Worm (Caenorhabditis elegans) whole organism, mixed stage, embryonic: ENCODE measurements around the gene F20D6.10.

Source experiments
- elt-3 ChIP-seq: fragments of 150-350 bp; optimal IDR thresholded peaks from 2 replicates; lab custom pipeline; 2014; ENCODE audit warnings: missing biosample characterization, missing genetic modification characterization
- nhr-237 ChIP-seq: fragments of 150-350 bp; optimal IDR thresholded peaks from 2 replicates; lab custom pipeline; 2014; ENCODE audit warnings: missing biosample characterization, missing genetic modification characterization
- pha-4 ChIP-seq: fragments of 150-350 bp; optimal IDR thresholded peaks from 2 replicates; lab custom pipeline; 2018; ENCODE audit warnings: missing biosample characterization, missing genetic modification reagents, missing genetic modification characterization
- snpc-4 ChIP-seq: fragments of 150-350 bp; optimal IDR thresholded peaks from 2 replicates; lab custom pipeline; 2014; ENCODE audit warnings: missing biosample characterization, missing genetic modification characterization

DNA sequence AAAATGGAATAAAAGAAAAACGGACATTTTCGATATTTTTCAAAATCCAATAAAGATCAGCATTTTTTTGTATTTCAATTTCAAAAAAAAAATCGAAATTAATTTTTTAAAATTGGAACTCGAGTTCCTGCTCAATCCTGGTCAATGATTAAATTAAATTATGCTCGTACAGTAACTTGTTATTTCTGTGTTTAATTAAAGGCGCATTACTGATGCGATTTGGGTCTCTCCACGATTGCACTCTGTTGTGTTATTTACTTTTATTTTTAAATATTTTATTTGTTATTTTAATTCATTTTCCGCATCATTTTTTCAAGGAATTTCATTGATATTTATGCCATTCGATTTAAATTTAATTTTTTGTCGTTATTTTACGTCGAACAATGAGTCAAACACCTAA, 17.5 kb downstream of the F20D6.10 start:
- no peak for TF ChIP-seq nhr-237 (tag; lab: Kevin White, UChicago)
- TF ChIP-seq elt-3 (tag; lab: Kevin White, UChicago), result no peak
- no peak for TF ChIP-seq snpc-4 (tag; lab: Kevin White, UChicago)
- no peak for TF ChIP-seq pha-4 (tag; lab: Kevin White, UChicago)
